Worm (Caenorhabditis elegans) whole organism, L1 larva: Measurements from ENCODE around the gene xbx-9.

Source experiments
- C16A3.4 ChIP-seq: fragments of 150-350 bp; optimal IDR thresholded peaks from 2 replicates; lab custom pipeline; 2014; ENCODE audit warnings: missing biosample characterization, missing genetic modification characterization
- C34B4.2 ChIP-seq: sonication (generic microtip); optimal IDR thresholded peaks from 2 replicates; lab custom pipeline; 2017; ENCODE audit warnings: mild to moderate bottlenecking, missing genetic modification characterization, missing compliant biosample characterization
- aha-1 ChIP-seq: fragments of 150-350 bp; optimal IDR thresholded peaks from 2 replicates; lab custom pipeline; 2014; ENCODE audit warnings: missing biosample characterization, missing genetic modification characterization
- alr-1 ChIP-seq: fragments of 200-800 bp; sonication (Bioruptor generic); optimal IDR thresholded peaks from 2 replicates; lab custom pipeline; 2018; ENCODE audit warnings: borderline replicate concordance, mild to moderate bottlenecking, missing genetic modification characterization, missing compliant biosample characterization
- aly-2 ChIP-seq: fragments of 150-350 bp; optimal IDR thresholded peaks from 2 replicates; lab custom pipeline; 2014; ENCODE audit warnings: missing biosample characterization, missing genetic modification characterization
- ceh-63 ChIP-seq: fragments of 200-800 bp; sonication (Bioruptor generic); optimal IDR thresholded peaks from 2 replicates; lab custom pipeline; 2018; ENCODE audit warnings: mild to moderate bottlenecking, missing genetic modification characterization, missing compliant biosample characterization
- ceh-82 ChIP-seq, 3 experiments: fragments of 150-350 bp in 1 of 3; sonication (generic microtip) in 2 of 3; optimal IDR thresholded peaks; 2 replicates each; lab custom pipeline; 2014 to 2017; ENCODE audit warnings: missing biosample characterization in 3 of 3, missing genetic modification characterization in 3 of 3
- ceh-88 ChIP-seq: fragments of 200-800 bp; sonication (Bioruptor generic); IDR thresholded peaks from 2 replicates; pipeline ENCODE4 v1.3.6; 2022; ENCODE audit warnings: missing genetic modification characterization, missing compliant biosample characterization
- ces-1 ChIP-seq: fragments of 150-350 bp; optimal IDR thresholded peaks from 2 replicates; lab custom pipeline; 2014; ENCODE audit warnings: missing biosample characterization, missing genetic modification reagents, missing genetic modification characterization
- efl-1 ChIP-seq, 4 experiments: fragments of 150-350 bp; optimal IDR thresholded peaks in 3 of 4; peaks in 1 of 4; 1 replicate in 1 of 4; 2 replicates in 3 of 4; lab custom pipeline; 2014; ENCODE audit warnings: missing biosample characterization in 2 of 4, missing genetic modification characterization in 2 of 4, missing genetic modification reagents in 2 of 4
- efl-3 ChIP-seq: fragments of 200-800 bp; sonication (Bioruptor generic); optimal IDR thresholded peaks from 2 replicates; lab custom pipeline; 2018; ENCODE audit warnings: mild to moderate bottlenecking, missing genetic modification characterization, missing compliant biosample characterization
- egl-27 ChIP-seq, 2 experiments: fragments of 150-350 bp in 1 of 2; sonication (generic microtip); optimal IDR thresholded peaks; 3 replicates each; lab custom pipeline; 2017 to 2018; ENCODE audit warnings: missing biosample characterization in 2 of 2, missing genetic modification characterization in 2 of 2, missing genetic modification reagents in 2 of 2
- elt-3 ChIP-seq, 6 experiments: fragments of 150-350 bp in 1 of 6; sonication (generic microtip); optimal IDR thresholded peaks; 2 replicates each; lab custom pipeline; 2017 to 2018; ENCODE audit warnings: missing biosample characterization in 6 of 6, missing genetic modification characterization in 6 of 6, inconsistent platforms in 1 of 6
- ets-5 ChIP-seq: fragments of 200-800 bp; sonication (Bioruptor generic); IDR thresholded peaks from 2 replicates; pipeline ENCODE4 v1.3.6; 2022; ENCODE audit warnings: missing genetic modification characterization, missing compliant biosample characterization
- fkh-10 ChIP-seq: sonication (generic microtip); optimal IDR thresholded peaks from 2 replicates; lab custom pipeline; 2017; ENCODE audit warnings: missing biosample characterization, missing genetic modification reagents, missing genetic modification characterization
- fkh-4 ChIP-seq: sonication (generic microtip); optimal IDR thresholded peaks from 2 replicates; lab custom pipeline; 2016; ENCODE audit warnings: missing compliant biosample characterization, missing genetic modification characterization, borderline replicate concordance
- fos-1 ChIP-seq: fragments of 150-350 bp; optimal IDR thresholded peaks from 2 replicates; lab custom pipeline; 2014; ENCODE audit warnings: missing biosample characterization, missing genetic modification characterization
- hlh-4 ChIP-seq: sonication (generic microtip); optimal IDR thresholded peaks from 2 replicates; lab custom pipeline; 2016; ENCODE audit warnings: mild to moderate bottlenecking, missing genetic modification characterization, missing compliant biosample characterization
- hpl-2 ChIP-seq: fragments of 150-350 bp; optimal IDR thresholded peaks from 2 replicates; lab custom pipeline; 2014; ENCODE audit warnings: missing biosample characterization, missing genetic modification reagents, missing genetic modification characterization
- isw-1 ChIP-seq: fragments of 200-800 bp; sonication (Bioruptor generic); IDR thresholded peaks from 2 replicates; pipeline ENCODE4 v1.3.6; 2022; ENCODE audit warnings: missing genetic modification characterization, missing compliant biosample characterization
- jun-1 ChIP-seq: fragments of 150-350 bp; optimal IDR thresholded peaks from 2 replicates; lab custom pipeline; 2014; ENCODE audit warnings: missing biosample characterization, missing genetic modification reagents, missing genetic modification characterization
- lin-13 ChIP-seq: fragments of 150-350 bp; optimal IDR thresholded peaks from 2 replicates; lab custom pipeline; 2014; ENCODE audit warnings: missing biosample characterization, missing genetic modification reagents, missing genetic modification characterization
- lin-14 ChIP-seq: fragments of 200-800 bp; sonication (Bioruptor generic); optimal IDR thresholded peaks from 2 replicates; lab custom pipeline; 2018; ENCODE audit warnings: mild to moderate bottlenecking, missing genetic modification characterization, moderate library complexity, missing compliant biosample characterization
- lin-15B ChIP-seq: fragments of 150-350 bp; sonication (generic microtip); optimal IDR thresholded peaks from 3 replicates; lab custom pipeline; 2014; ENCODE audit warnings: missing biosample characterization, missing genetic modification characterization
- lin-35 ChIP-seq, 2 experiments: fragments of 150-350 bp; optimal IDR thresholded peaks; 2 replicates each; lab custom pipeline; 2014; ENCODE audit warnings: missing biosample characterization in 2 of 2, missing genetic modification characterization in 2 of 2, missing genetic modification reagents in 2 of 2
- lsy-2 ChIP-seq, 2 experiments: fragments of 150-350 bp; optimal IDR thresholded peaks; 2 replicates each; lab custom pipeline; 2014; ENCODE audit warnings: missing biosample characterization in 2 of 2, missing genetic modification characterization in 2 of 2
- mef-2 ChIP-seq: fragments of 150-350 bp; optimal IDR thresholded peaks from 2 replicates; lab custom pipeline; 2014; ENCODE audit warnings: missing biosample characterization, missing genetic modification characterization
- mep-1 ChIP-seq: fragments of 150-350 bp; optimal IDR thresholded peaks from 2 replicates; lab custom pipeline; 2014; ENCODE audit warnings: missing biosample characterization, missing genetic modification characterization
- nhr-11 ChIP-seq: fragments of 150-350 bp; optimal IDR thresholded peaks from 2 replicates; lab custom pipeline; 2014; ENCODE audit warnings: missing biosample characterization, missing genetic modification characterization
- nhr-12 ChIP-seq: sonication (generic microtip); optimal IDR thresholded peaks from 2 replicates; lab custom pipeline; 2017; ENCODE audit warnings: missing biosample characterization, missing genetic modification characterization
- nhr-19 ChIP-seq: fragments of 200-800 bp; sonication (Bioruptor generic); conservative IDR thresholded peaks from 2 replicates; pipeline ENCODE4 v1.3.6; 2022; ENCODE audit warnings: missing genetic modification characterization, missing compliant biosample characterization
- nhr-237 ChIP-seq: fragments of 150-350 bp; optimal IDR thresholded peaks from 2 replicates; lab custom pipeline; 2014; ENCODE audit warnings: missing biosample characterization, missing genetic modification characterization
- nhr-28 ChIP-seq: fragments of 150-350 bp; optimal IDR thresholded peaks from 2 replicates; lab custom pipeline; 2014; ENCODE audit warnings: missing biosample characterization, missing genetic modification characterization
- nhr-71 ChIP-seq: sonication (generic microtip); optimal IDR thresholded peaks from 2 replicates; lab custom pipeline; 2016; ENCODE audit warnings: mild to moderate bottlenecking, missing genetic modification characterization, moderate library complexity, missing compliant biosample characterization
- nhr-77 ChIP-seq: fragments of 150-350 bp; optimal IDR thresholded peaks from 2 replicates; lab custom pipeline; 2014; ENCODE audit warnings: missing biosample characterization, missing genetic modification characterization
- nhr-90 ChIP-seq: sonication (generic microtip); optimal IDR thresholded peaks from 2 replicates; lab custom pipeline; 2016; ENCODE audit warnings: mild to moderate bottlenecking, missing genetic modification characterization, missing compliant biosample characterization; ENCODE audit not compliant: poor library complexity
- pag-3 ChIP-seq: sonication (generic microtip); optimal IDR thresholded peaks from 2 replicates; lab custom pipeline; 2017; ENCODE audit warnings: missing genetic modification characterization, mild to moderate bottlenecking, missing compliant biosample characterization, antibody characterized with exemption, borderline replicate concordance; ENCODE audit not compliant: insufficient read depth
- pax-3 ChIP-seq: fragments of 200-800 bp; sonication (Bioruptor generic); optimal IDR thresholded peaks from 2 replicates; lab custom pipeline; 2018; ENCODE audit warnings: mild to moderate bottlenecking, missing genetic modification characterization, moderate library complexity, missing compliant biosample characterization
- pqm-1 ChIP-seq: sonication (generic microtip); optimal IDR thresholded peaks from 3 replicates; lab custom pipeline; 2017; ENCODE audit warnings: missing biosample characterization, missing genetic modification characterization
- sox-4 ChIP-seq: sonication (generic microtip); optimal IDR thresholded peaks from 2 replicates; lab custom pipeline; 2016; ENCODE audit warnings: missing genetic modification characterization, missing compliant biosample characterization
- sptf-1 ChIP-seq: fragments of 150-350 bp; optimal IDR thresholded peaks from 2 replicates; lab custom pipeline; 2014; ENCODE audit warnings: missing biosample characterization, missing genetic modification characterization
- swsn-7 ChIP-seq: sonication (generic microtip); optimal IDR thresholded peaks from 2 replicates; lab custom pipeline; 2016; ENCODE audit warnings: missing genetic modification characterization, missing compliant biosample characterization
- unc-30 ChIP-seq: sonication (generic microtip); optimal IDR thresholded peaks from 2 replicates; lab custom pipeline; 2017; ENCODE audit warnings: missing biosample characterization, missing genetic modification characterization
- unc-62 ChIP-seq: fragments of 150-350 bp; optimal IDR thresholded peaks from 2 replicates; lab custom pipeline; 2014; ENCODE audit warnings: missing biosample characterization, missing genetic modification reagents, missing genetic modification characterization
- unc-86 ChIP-seq: sonication (generic microtip); optimal IDR thresholded peaks from 2 replicates; lab custom pipeline; 2016; ENCODE audit warnings: missing genetic modification characterization, missing compliant biosample characterization
- unc-98 ChIP-seq: fragments of 200-800 bp; sonication (Bioruptor generic); IDR thresholded peaks from 2 replicates; pipeline ENCODE4 v1.3.6; 2022; ENCODE audit warnings: missing genetic modification characterization, missing compliant biosample characterization

Gene xbx-9

ce11 chrV:12725893-12726292 lies 8.1 kb upstream of the xbx-9 start, which contains the start of gene R11D1.12:
TSS of gene R11D1.12 (minus strand) at chrV:12725993.
- no peak for TF ChIP-seq nhr-237 (tag; lab: Kevin White, UChicago)
- TF ChIP-seq ceh-82 (tag; optimal IDR thresholded peaks at IDR 0.05; lab: Kevin White, UChicago), result no peak
- TF ChIP-seq hpl-2 (GFP tag; lab: Kevin White, UChicago), result no peak
- no peak for TF ChIP-seq pag-3 (tag; lab: Kevin White, UChicago)
- no peak for TF ChIP-seq mef-2 (tag; lab: Kevin White, UChicago)
- no peak for TF ChIP-seq lin-35 (GFP tag; optimal IDR thresholded peaks at IDR 0.05; lab: Kevin White, UChicago)
- no peak for TF ChIP-seq aha-1 (tag; lab: Kevin White, UChicago)
- no peak for TF ChIP-seq nhr-11 (tag; lab: Kevin White, UChicago)
- no peak for TF ChIP-seq C34B4.2
- TF ChIP-seq sox-4, result no peak
- no peak for TF ChIP-seq lin-15B
- no peak for TF ChIP-seq mep-1 (tag; lab: Kevin White, UChicago)
- TF ChIP-seq efl-1 (optimal IDR thresholded peaks at IDR 0.05; lab: Kevin White, UChicago), result no peak
- TF ChIP-seq efl-1 (GFP tag; optimal IDR thresholded peaks at IDR 0.05 in 1 of 2; lab: Kevin White, UChicago), result no peak
- TF ChIP-seq, all 84 proteins: peak for 0

- no peak for TF ChIP-seq nhr-71
- TF ChIP-seq ces-1 (GFP tag; lab: Kevin White, UChicago), result no peak
- no peak for TF ChIP-seq unc-98 (GFP tag; lab: Robert Waterston, UW)
Measured at ce11 chrV:12727104-12727637, 6.8 kb upstream of the xbx-9 start, which contains the start of gene R11D1.13. TSS of gene R11D1.13 (plus strand) at chrV:12727154.

- TF ChIP-seq nhr-90 (tag; lab: Kevin White, UChicago) (peak; percentile 82), ets-5 (no peak), lin-15B (peak; percentile 98), isw-1 (peak; percentile 87), lin-14 (peak; percentile 95), pqm-1 (tag; lab: Kevin White, UChicago) (no peak), alr-1 (tag; lab: Kevin White, UChicago) (peak; percentile 1), swsn-7 (tag; lab: Kevin White, UChicago) (peak; percentile 82), unc-30 (no peak), ceh-88 (GFP tag; lab: Robert Waterston, UW) (peak; percentile 61), sox-4 (peak; percentile 21), egl-27 (tag; optimal IDR thresholded peaks at IDR 0.05; lab: Kevin White, UChicago) (no peak), fos-1 (tag; lab: Kevin White, UChicago) (peak; percentile 84), lin-13 (GFP tag; lab: Kevin White, UChicago) (peak; percentile 81), lsy-2 (tag; optimal IDR thresholded peaks at IDR 0.05; lab: Kevin White, UChicago) (peak; percentile 91 to 94), lin-35 (GFP tag; optimal IDR thresholded peaks at IDR 0.05; lab: Kevin White, UChicago) (peak; percentile 85 to 92), nhr-77 (tag; lab: Kevin White, UChicago) (peak; percentile 82), sptf-1 (tag; lab: Kevin White, UChicago) (no peak), nhr-19 (GFP tag; lab: Robert Waterston, UW) (peak; percentile 86), pax-3 (tag; lab: Kevin White, UChicago) (peak; percentile 86), unc-86 (peak; percentile 72), hlh-4 (no peak), efl-3 (no peak), nhr-71 (peak; percentile 91), unc-62 (GFP tag; lab: Kevin White, UChicago) (no peak), hpl-2 (GFP tag; lab: Kevin White, UChicago) (peak; percentile 23), unc-98 (GFP tag; lab: Robert Waterston, UW) (no peak), fkh-10 (GFP tag; lab: Kevin White, UChicago) (peak; percentile 42), fkh-4 (tag; lab: Kevin White, UChicago) (no peak), aly-2 (tag; lab: Kevin White, UChicago) (peak; percentile 42), ceh-63 (GFP tag; lab: Kevin White, UChicago) (no peak), nhr-11 (tag; lab: Kevin White, UChicago) (no peak), C16A3.4 (tag; lab: Kevin White, UChicago) (peak; percentile 95), jun-1 (peak; percentile 71), nhr-28 (no peak), elt-3 (tag; optimal IDR thresholded peaks at IDR 0.05; lab: Kevin White, UChicago) (peak in 4 of 6 experiments; percentile 51 to 92 (median 70)), mef-2 (tag; lab: Kevin White, UChicago) (peak; percentile 29), nhr-12 (no peak)
Measured at ce11 chrV:12728062-12728665, 5.8 kb upstream of the xbx-9 start, which contains the start of the genes rpl-28 and mrpl-49. TSS of gene rpl-28 (minus strand) at chrV:12728112. TSS of gene mrpl-49 (plus strand) at chrV:12728631.
